Worm (Caenorhabditis elegans): ENCODE measurements around the gene C36B7.6.
A peak's percentile ranks its signal among the peaks of the same experiment; 100 is the strongest.

Gene C36B7.6

DNA sequence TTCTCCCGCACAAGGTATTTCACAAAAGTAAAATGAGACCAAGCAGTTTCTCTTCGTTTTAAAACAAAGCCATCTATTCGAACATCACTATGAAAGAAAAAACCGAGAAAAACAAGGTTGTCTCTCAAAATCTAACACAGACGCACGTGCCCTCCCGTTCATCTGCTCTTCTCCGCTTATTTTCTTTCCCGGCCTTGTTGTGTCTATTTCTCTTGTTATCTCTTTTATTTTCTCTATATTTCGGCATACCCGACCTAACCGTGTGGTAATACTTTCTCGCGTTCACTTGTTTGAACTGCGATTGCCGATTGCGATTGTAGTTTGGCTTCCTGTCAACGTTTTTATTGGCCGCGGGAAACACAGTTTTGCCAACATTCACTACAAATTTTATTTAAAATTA, 29.3 kb upstream of the C36B7.6 start (continued):
- TF ChIP-seq ceh-44 (GFP tag; IDR thresholded peaks at IDR 0.05) (no peak), ces-1 (GFP tag; optimal IDR thresholded peaks at IDR 0.05) (no peak), ctbp-1 (GFP tag; IDR thresholded peaks at IDR 0.05) (no peak), egl-27 (tag; optimal IDR thresholded peaks at IDR 0.05) (no peak), Y48G9A.11 (GFP tag; IDR thresholded peaks at IDR 0.05) (no peak), set-16 (GFP tag; IDR thresholded peaks at IDR 0.05) (no peak), ztf-11 (tag; optimal IDR thresholded peaks at IDR 0.05) (no peak), fkh-10 (GFP tag; optimal IDR thresholded peaks at IDR 0.05) (no peak), attf-4 (tag; optimal IDR thresholded peaks at IDR 0.05) (no peak), madf-5 (GFP tag; IDR thresholded peaks at IDR 0.05) (no peak), Y75B8A.6 (GFP tag; IDR thresholded peaks at IDR 0.05) (no peak), Y5F2A.4 (GFP tag; optimal IDR thresholded peaks at IDR 0.05) (no peak), nhr-28 (tag; optimal IDR thresholded peaks at IDR 0.05) (peak; percentile 87), aly-2 (tag; optimal IDR thresholded peaks at IDR 0.05) (no peak), snpc-1.2 (GFP tag; IDR thresholded peaks at IDR 0.05) (no peak), ZK337.2 (GFP tag; IDR thresholded peaks at IDR 0.05) (no peak), daf-19 (GFP tag; conservative IDR thresholded peaks at IDR 0.05) (no peak), unc-62 (GFP tag; optimal IDR thresholded peaks at IDR 0.05 in 1 of 2) (no peak), unc-62 (tag; optimal IDR thresholded peaks at IDR 0.05) (no peak), ceh-82 (tag; optimal IDR thresholded peaks at IDR 0.05) (no peak), zip-11 (GFP tag; IDR thresholded peaks at IDR 0.05) (no peak), nhr-25 (tag; optimal IDR thresholded peaks at IDR 0.05; ENCODE audit: borderline replicate concordance, insufficient read depth) (no peak), F44E2.7 (GFP tag; IDR thresholded peaks at IDR 0.05) (no peak), nhr-102 (tag; optimal IDR thresholded peaks at IDR 0.05) (no peak), skn-1 (tag; optimal IDR thresholded peaks at IDR 0.05) (no peak), nhr-76 (tag; optimal IDR thresholded peaks at IDR 0.05) (no peak), lin-1 (GFP tag; IDR thresholded peaks at IDR 0.05) (no peak), nhr-48 (tag; optimal IDR thresholded peaks at IDR 0.05) (no peak), saeg-2 (GFP tag; IDR thresholded peaks at IDR 0.05) (no peak), zfp-3 (GFP tag; conservative IDR thresholded peaks at IDR 0.05) (no peak)

DNA sequence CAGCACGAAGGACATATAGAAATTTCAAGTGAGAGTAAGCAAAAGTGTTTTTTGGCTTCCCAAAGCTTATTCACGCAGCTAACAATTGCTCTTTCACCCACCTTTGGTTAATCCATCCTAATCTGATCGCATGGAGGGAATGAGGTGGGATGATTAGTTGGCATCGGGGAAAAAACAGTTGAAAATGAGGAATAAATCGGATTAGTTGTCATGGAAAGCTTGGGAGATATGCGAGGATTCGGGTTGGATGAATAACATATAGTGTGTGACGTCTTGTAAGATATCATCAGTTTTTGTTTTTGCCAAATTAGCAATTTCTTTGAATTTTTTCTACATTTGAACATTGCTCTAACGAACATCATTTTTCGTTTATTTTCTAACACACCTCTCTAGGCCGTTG, 28.5 kb upstream of the C36B7.6 start:
- no peak for TF ChIP-seq T20F7.1 (GFP tag; optimal IDR thresholded peaks at IDR 0.05)
- TF ChIP-seq daf-8 (GFP tag; IDR thresholded peaks at IDR 0.05): no peak
- TF ChIP-seq mdl-1 (tag; optimal IDR thresholded peaks at IDR 0.05): no peak
- no peak for TF ChIP-seq ceh-62 (tag; optimal IDR thresholded peaks at IDR 0.05)
- no peak for TF ChIP-seq Y5F2A.4 (GFP tag; optimal IDR thresholded peaks at IDR 0.05)
- no peak for TF ChIP-seq snpc-4 (tag; optimal IDR thresholded peaks at IDR 0.05)
- TF ChIP-seq nhr-41 (GFP tag; IDR thresholded peaks at IDR 0.05): no peak
- TF ChIP-seq lsy-2 (tag; optimal IDR thresholded peaks at IDR 0.05): no peak
- no peak for TF ChIP-seq nhr-6 (tag; optimal IDR thresholded peaks at IDR 0.05)
- no peak for TF ChIP-seq zfp-3 (GFP tag; conservative IDR thresholded peaks at IDR 0.05)
- no peak for TF ChIP-seq aly-2 (tag; optimal IDR thresholded peaks at IDR 0.05)
- TF ChIP-seq dmd-8 (GFP tag; IDR thresholded peaks at IDR 0.05): no peak
- TF ChIP-seq cey-2 (tag; optimal IDR thresholded peaks at IDR 0.05; ENCODE audit: borderline replicate concordance, insufficient read depth): no peak
- no peak for TF ChIP-seq hif-1 (tag; optimal IDR thresholded peaks at IDR 0.05)
- no peak for TF ChIP-seq lin-13 (GFP tag; optimal IDR thresholded peaks at IDR 0.05)
